Worm (Caenorhabditis elegans) whole organism, midembryonic: ENCODE measurements around the gene algn-5.

Experiments
- T22C8.4 ChIP-seq: fragments of 200-800 bp; sonication (Bioruptor generic); IDR thresholded peaks from 2 replicates; pipeline ENCODE4 v1.3.6; 2022; ENCODE audit warnings: missing genetic modification characterization, missing compliant biosample characterization
- cog-1 ChIP-seq: sonication (generic microtip); optimal IDR thresholded peaks from 2 replicates; lab custom pipeline; 2016; ENCODE audit warnings: missing genetic modification characterization, missing compliant biosample characterization
- flt-1 ChIP-seq: fragments of 200-800 bp; sonication (Bioruptor generic); IDR thresholded peaks from 2 replicates; pipeline ENCODE4 v1.3.6; 2022; ENCODE audit warnings: missing genetic modification characterization, missing compliant biosample characterization
- klf-2 ChIP-seq: fragments of 200-800 bp; sonication (Bioruptor generic); conservative IDR thresholded peaks from 2 replicates; pipeline ENCODE4 v1.3.6; 2022; ENCODE audit warnings: missing genetic modification reagents, missing genetic modification characterization, missing compliant biosample characterization
- ref-1 ChIP-seq: fragments of 200-800 bp; sonication (Bioruptor generic); conservative IDR thresholded peaks from 2 replicates; pipeline ENCODE4 v1.3.6; 2022; ENCODE audit warnings: missing genetic modification reagents, missing genetic modification characterization, missing compliant biosample characterization
- tab-1 ChIP-seq: fragments of 200-800 bp; sonication (Bioruptor generic); IDR thresholded peaks from 2 replicates; pipeline ENCODE4 v1.3.6; 2022; ENCODE audit warnings: missing genetic modification characterization, missing compliant biosample characterization
- ztf-23 ChIP-seq: fragments of 200-800 bp; sonication (Bioruptor generic); IDR thresholded peaks from 2 replicates; pipeline ENCODE4 v1.3.6; 2022; ENCODE audit warnings: missing genetic modification reagents, missing genetic modification characterization, missing compliant biosample characterization
- ztf-29 ChIP-seq: fragments of 200-800 bp; sonication (Bioruptor generic); IDR thresholded peaks from 2 replicates; pipeline ENCODE4 v1.3.6; 2022; ENCODE audit warnings: missing genetic modification reagents, missing genetic modification characterization, missing compliant biosample characterization

DNA sequence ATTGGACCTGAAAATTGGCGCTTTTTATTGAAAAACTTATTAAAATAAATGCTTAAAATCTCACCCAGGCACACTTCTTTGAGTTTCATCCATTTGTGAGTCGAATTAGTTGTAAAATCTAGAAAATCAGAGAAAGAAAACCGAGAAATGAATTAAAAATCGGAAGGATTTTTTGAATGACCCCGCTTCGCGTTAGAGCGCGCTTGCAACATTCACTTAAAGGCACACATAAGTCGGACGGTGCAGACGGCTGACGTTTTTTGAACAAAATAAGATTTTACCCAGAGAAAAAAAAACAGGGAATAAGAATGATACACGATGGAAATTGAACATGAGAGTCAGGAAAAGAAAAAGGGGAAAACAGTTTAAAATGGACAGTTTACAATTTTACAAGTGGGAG is 25.7 kb upstream of the algn-5 start:
- TF ChIP-seq klf-2 (no peak), ref-1 (no peak), tab-1 (GFP tag; lab: Robert Waterston, UW) (no peak), ztf-23 (GFP tag; lab: Robert Waterston, UW) (no peak), cog-1 (tag; lab: Kevin White, UChicago) (no peak), ztf-29 (GFP tag; lab: Robert Waterston, UW) (no peak), flt-1 (GFP tag; lab: Robert Waterston, UW) (no peak), T22C8.4 (no peak)
